Worm (Caenorhabditis elegans) whole organism, late embryonic: ENCODE results near the gene ZK682.7.

Experiments
- C08G9.2 ChIP-seq: sonication (generic microtip); optimal IDR thresholded peaks from 2 replicates; lab custom pipeline; 2016; ENCODE audit warnings: mild to moderate bottlenecking, missing genetic modification characterization, moderate library complexity, missing compliant biosample characterization
- C38D4.7 ChIP-seq: fragments of 200-800 bp; sonication (Bioruptor generic); optimal IDR thresholded peaks from 2 replicates; lab custom pipeline; 2018; ENCODE audit warnings: mild to moderate bottlenecking, missing genetic modification characterization, moderate library complexity, missing compliant biosample characterization
- F13H6.1 ChIP-seq: sonication (generic microtip); optimal IDR thresholded peaks from 2 replicates; lab custom pipeline; 2016; ENCODE audit warnings: missing genetic modification characterization, missing compliant biosample characterization
- K02D7.2 ChIP-seq: sonication (generic microtip); optimal IDR thresholded peaks from 2 replicates; lab custom pipeline; 2017; ENCODE audit warnings: mild to moderate bottlenecking, missing genetic modification characterization, missing compliant biosample characterization
- T23F11.4 ChIP-seq: fragments of 200-800 bp; sonication (Bioruptor generic); optimal IDR thresholded peaks from 2 replicates; lab custom pipeline; 2018; ENCODE audit warnings: mild to moderate bottlenecking, missing genetic modification characterization, missing compliant biosample characterization
- ama-1 ChIP-seq: fragments of 150-350 bp; optimal IDR thresholded peaks from 2 replicates; lab custom pipeline; 2014
- ceh-14 ChIP-seq: sonication (generic microtip); optimal IDR thresholded peaks from 2 replicates; lab custom pipeline; 2016; ENCODE audit warnings: missing genotype, missing genetic modification characterization, missing compliant biosample characterization
- ceh-18 ChIP-seq: sonication (generic microtip); optimal IDR thresholded peaks from 2 replicates; lab custom pipeline; 2016; ENCODE audit warnings: missing genetic modification characterization, missing compliant biosample characterization
- ceh-2 ChIP-seq: sonication (generic microtip); optimal IDR thresholded peaks from 2 replicates; lab custom pipeline; 2016; ENCODE audit warnings: missing genotype, missing genetic modification characterization, missing compliant biosample characterization
- ceh-31 ChIP-seq: sonication (generic microtip); optimal IDR thresholded peaks from 2 replicates; lab custom pipeline; 2016; ENCODE audit warnings: missing genetic modification characterization, missing compliant biosample characterization
- ceh-34 ChIP-seq: sonication (generic microtip); optimal IDR thresholded peaks from 2 replicates; lab custom pipeline; 2016; ENCODE audit warnings: mild to moderate bottlenecking, missing genetic modification characterization, missing compliant biosample characterization
- ceh-45 ChIP-seq: fragments of 200-800 bp; sonication (Bioruptor generic); IDR thresholded peaks from 2 replicates; pipeline ENCODE4 v1.3.6; 2022; ENCODE audit warnings: missing genetic modification reagents, missing genetic modification characterization, missing compliant biosample characterization
- ceh-48 ChIP-seq: sonication (generic microtip); optimal IDR thresholded peaks from 2 replicates; lab custom pipeline; 2016; ENCODE audit warnings: missing genetic modification characterization, inconsistent platforms, missing compliant biosample characterization
- ceh-9 ChIP-seq: sonication (generic microtip); optimal IDR thresholded peaks from 2 replicates; lab custom pipeline; 2016; ENCODE audit warnings: mild to moderate bottlenecking, missing genetic modification characterization, inconsistent platforms, missing compliant biosample characterization
- che-1 ChIP-seq: sonication (generic microtip); optimal IDR thresholded peaks from 2 replicates; lab custom pipeline; 2016; ENCODE audit warnings: mild to moderate bottlenecking, missing genetic modification characterization, missing compliant biosample characterization
- dve-1 ChIP-seq: sonication (generic microtip); optimal IDR thresholded peaks from 2 replicates; lab custom pipeline; 2017; ENCODE audit warnings: antibody characterized with exemption, mild to moderate bottlenecking, missing genetic modification characterization, missing compliant biosample characterization
- elt-2 ChIP-seq: sonication (generic microtip); optimal IDR thresholded peaks from 2 replicates; lab custom pipeline; 2016; ENCODE audit warnings: missing genetic modification reagents, missing genetic modification characterization, missing compliant biosample characterization
- eyg-1 ChIP-seq: sonication (generic microtip); optimal IDR thresholded peaks from 2 replicates; lab custom pipeline; 2016; ENCODE audit warnings: missing genotype, missing genetic modification characterization, missing compliant biosample characterization
- fax-1 ChIP-seq: sonication (generic microtip); optimal IDR thresholded peaks from 2 replicates; lab custom pipeline; 2016; ENCODE audit warnings: missing genotype, missing genetic modification characterization, missing compliant biosample characterization
- fkh-6 ChIP-seq: sonication (generic microtip); optimal IDR thresholded peaks from 2 replicates; lab custom pipeline; 2016; ENCODE audit warnings: missing genetic modification characterization, missing compliant biosample characterization
- gmeb-2 ChIP-seq: sonication (generic microtip); optimal IDR thresholded peaks from 2 replicates; lab custom pipeline; 2016; ENCODE audit warnings: missing genetic modification characterization, inconsistent platforms, missing compliant biosample characterization
- hlh-13 ChIP-seq: fragments of 200-800 bp; sonication (Bioruptor generic); optimal IDR thresholded peaks from 2 replicates; lab custom pipeline; 2018; ENCODE audit warnings: mild to moderate bottlenecking, missing genetic modification characterization, missing compliant biosample characterization
- hlh-30 ChIP-seq: sonication (generic microtip); optimal IDR thresholded peaks from 2 replicates; lab custom pipeline; 2017; ENCODE audit warnings: antibody characterized with exemption, missing genetic modification characterization, missing compliant biosample characterization; ENCODE audit not compliant: insufficient read depth
- hlh-6 ChIP-seq: sonication (generic microtip); optimal IDR thresholded peaks from 2 replicates; lab custom pipeline; 2016; ENCODE audit warnings: missing genotype, missing genetic modification characterization, missing compliant biosample characterization
- nfya-1 ChIP-seq: sonication (generic microtip); optimal IDR thresholded peaks from 2 replicates; lab custom pipeline; 2017; ENCODE audit warnings: missing genetic modification characterization, mild to moderate bottlenecking, missing compliant biosample characterization, antibody characterized with exemption, moderate library complexity
- nhr-11 ChIP-seq: fragments of 150-350 bp; optimal IDR thresholded peaks from 2 replicates; lab custom pipeline; 2014; ENCODE audit warnings: missing biosample characterization, missing genetic modification characterization
- nhr-232 ChIP-seq: sonication (generic microtip); optimal IDR thresholded peaks from 2 replicates; lab custom pipeline; 2016; ENCODE audit warnings: missing genetic modification characterization, missing compliant biosample characterization
- npax-4 ChIP-seq: sonication (generic microtip); optimal IDR thresholded peaks from 2 replicates; lab custom pipeline; 2016; ENCODE audit warnings: missing genetic modification characterization, missing compliant biosample characterization
- pag-3 ChIP-seq: sonication (generic microtip); optimal IDR thresholded peaks from 2 replicates; lab custom pipeline; 2016; ENCODE audit warnings: missing compliant biosample characterization, missing genetic modification characterization, borderline replicate concordance
- pat-9 ChIP-seq: fragments of 200-800 bp; sonication (Bioruptor generic); optimal IDR thresholded peaks from 2 replicates; lab custom pipeline; 2018; ENCODE audit warnings: mild to moderate bottlenecking, missing genetic modification characterization, moderate library complexity, missing compliant biosample characterization
- pha-4 ChIP-seq: fragments of 150-350 bp; optimal IDR thresholded peaks from 2 replicates; lab custom pipeline; 2018; ENCODE audit warnings: missing biosample characterization, missing genetic modification reagents, missing genetic modification characterization
- pqm-1 ChIP-seq: sonication (generic microtip); optimal IDR thresholded peaks from 2 replicates; lab custom pipeline; 2016; ENCODE audit warnings: missing genetic modification characterization, missing compliant biosample characterization
- ref-2 ChIP-seq: sonication (generic microtip); optimal IDR thresholded peaks from 2 replicates; lab custom pipeline; 2016; ENCODE audit warnings: missing genetic modification characterization, missing compliant biosample characterization
- sdc-2 ChIP-seq: sonication (generic microtip); optimal IDR thresholded peaks from 2 replicates; lab custom pipeline; 2016; ENCODE audit warnings: missing genotype, missing genetic modification characterization, missing compliant biosample characterization
- sox-2 ChIP-seq: fragments of 200-800 bp; sonication (Bioruptor generic); IDR thresholded peaks from 2 replicates; pipeline ENCODE4 v1.3.6; 2022; ENCODE audit warnings: missing genetic modification reagents, missing genetic modification characterization, missing compliant biosample characterization
- sox-4 ChIP-seq: sonication (generic microtip); optimal IDR thresholded peaks from 2 replicates; lab custom pipeline; 2017; ENCODE audit warnings: mild to moderate bottlenecking, missing genetic modification characterization, inconsistent platforms, missing compliant biosample characterization
- tbx-2 ChIP-seq: sonication (generic microtip); optimal IDR thresholded peaks from 2 replicates; lab custom pipeline; 2016; ENCODE audit warnings: missing genetic modification characterization, missing compliant biosample characterization
- ttx-3 ChIP-seq: sonication (generic microtip); optimal IDR thresholded peaks from 2 replicates; lab custom pipeline; 2016; ENCODE audit warnings: missing genetic modification reagents, missing genetic modification characterization, missing compliant biosample characterization
- unc-42 ChIP-seq: sonication (generic microtip); optimal IDR thresholded peaks from 2 replicates; lab custom pipeline; 2016; ENCODE audit warnings: missing genotype, missing genetic modification characterization, missing compliant biosample characterization
- ztf-16 ChIP-seq: sonication (generic microtip); optimal IDR thresholded peaks from 2 replicates; lab custom pipeline; 2017; ENCODE audit warnings: missing genetic modification characterization, missing compliant biosample characterization

ZK682.7 gene

DNA sequence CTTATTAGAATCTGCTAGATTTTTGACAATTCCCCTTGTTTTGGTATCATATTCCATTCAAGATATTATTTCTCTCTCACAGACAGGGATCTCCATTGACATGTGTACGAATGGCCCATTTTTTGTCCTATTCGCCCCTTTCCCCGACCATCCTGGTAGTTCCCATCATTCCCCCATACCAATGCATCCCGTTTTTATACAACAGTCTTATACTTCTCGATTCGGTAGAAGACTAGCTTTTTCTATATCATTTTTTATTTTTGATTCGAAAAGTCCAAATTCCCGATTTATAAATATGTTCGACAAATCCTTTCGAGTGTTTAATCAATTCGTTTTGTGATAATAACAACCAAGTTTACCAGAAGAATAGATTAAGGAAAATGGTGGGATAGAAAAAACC, 34.9 kb upstream of the ZK682.7 start:
- TF ChIP-seq nhr-232, result no peak
- no peak for TF ChIP-seq sox-4 (tag; lab: Kevin White, UChicago)
- no peak for TF ChIP-seq F13H6.1
- no peak for TF ChIP-seq pha-4
- no peak for TF ChIP-seq C38D4.7
- no peak for TF ChIP-seq ztf-16 (tag; lab: Kevin White, UChicago)
- no peak for TF ChIP-seq ama-1

DNA sequence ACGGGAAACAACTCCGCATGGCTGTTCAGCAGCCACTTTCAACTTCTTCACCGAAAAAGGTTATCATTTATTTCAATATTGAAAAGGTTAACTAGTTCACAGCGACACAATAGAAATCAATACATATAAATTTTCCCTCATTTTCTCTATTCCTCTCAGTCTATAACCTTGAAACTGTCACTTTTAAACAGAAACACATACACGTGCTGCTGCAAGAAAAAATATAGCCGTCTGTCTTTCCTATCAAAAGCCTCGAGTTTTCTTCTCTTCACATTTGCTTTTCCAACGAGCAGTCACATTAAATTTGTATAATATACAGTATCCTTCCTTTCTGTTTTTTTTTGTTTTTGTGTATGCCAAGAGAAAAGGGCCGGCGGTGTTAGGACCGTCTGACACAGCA, 32.2 kb upstream of the ZK682.7 start:
- TF ChIP-seq hlh-6 (tag; lab: Kevin White, UChicago) (no peak), hlh-13 (GFP tag; lab: Kevin White, UChicago) (no peak), ceh-2 (tag; lab: Kevin White, UChicago) (no peak), ceh-31 (no peak)

DNA sequence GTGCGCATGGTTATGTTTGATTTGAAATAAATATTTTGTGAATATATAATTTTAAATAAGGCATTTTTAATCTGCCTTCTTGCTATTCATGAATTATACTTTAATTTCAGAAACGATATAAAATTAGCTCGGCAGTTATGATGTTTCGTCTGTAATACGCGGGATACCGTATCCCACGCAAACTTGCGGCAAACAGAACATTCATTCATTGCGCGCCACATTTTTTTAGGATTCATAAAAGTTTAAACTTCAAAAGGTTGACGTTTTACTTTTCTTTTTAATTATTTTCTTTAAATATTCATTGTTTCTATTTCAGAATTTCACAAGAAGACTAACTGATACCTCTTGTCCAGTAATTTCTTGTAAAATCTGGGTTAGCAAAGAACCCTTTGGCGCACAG, 30.9 kb upstream of the ZK682.7 start, which contains the start of gene tag-153:
Gene tag-153 (plus strand): TSS at position 200 of the 400 bp plus-strand sequence.
- TF ChIP-seq eyg-1 (tag; lab: Kevin White, UChicago) (no peak), pha-4 (no peak)
- TF ChIP-seq, all 69 proteins: peak for 0

DNA sequence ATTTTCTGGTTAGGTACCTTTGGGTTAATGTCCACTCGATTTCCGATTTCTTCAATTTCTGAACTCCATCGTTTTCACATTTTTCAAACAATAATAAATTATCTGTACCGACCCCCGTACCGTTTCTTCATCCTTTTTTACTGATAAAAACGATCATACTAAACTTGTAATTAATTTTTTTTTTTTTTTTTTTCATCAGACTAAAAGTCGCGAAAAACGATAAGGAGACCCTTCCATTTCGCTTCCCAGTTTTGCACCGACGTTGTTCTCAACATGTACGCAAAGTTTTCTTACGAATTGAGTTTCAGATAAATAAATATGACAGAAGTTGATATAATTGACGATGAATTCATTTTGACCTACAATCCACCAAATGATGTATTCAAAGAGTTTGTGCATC, 29.2 kb upstream of the ZK682.7 start, which contains the start of gene F44A2.7:
Gene F44A2.7 (plus strand): TSS at position 301 of the 400 bp plus-strand sequence.
- TF ChIP-seq hlh-30, result no peak
- no peak for TF ChIP-seq npax-4 (tag; lab: Kevin White, UChicago)
- TF ChIP-seq pha-4, result no peak
- TF ChIP-seq sox-4 (tag; lab: Kevin White, UChicago), result no peak
- TF ChIP-seq pqm-1 (tag; lab: Kevin White, UChicago), result no peak
- no peak for TF ChIP-seq tbx-2 (tag; lab: Kevin White, UChicago)
- TF ChIP-seq, all 69 proteins: peak for 0

DNA sequence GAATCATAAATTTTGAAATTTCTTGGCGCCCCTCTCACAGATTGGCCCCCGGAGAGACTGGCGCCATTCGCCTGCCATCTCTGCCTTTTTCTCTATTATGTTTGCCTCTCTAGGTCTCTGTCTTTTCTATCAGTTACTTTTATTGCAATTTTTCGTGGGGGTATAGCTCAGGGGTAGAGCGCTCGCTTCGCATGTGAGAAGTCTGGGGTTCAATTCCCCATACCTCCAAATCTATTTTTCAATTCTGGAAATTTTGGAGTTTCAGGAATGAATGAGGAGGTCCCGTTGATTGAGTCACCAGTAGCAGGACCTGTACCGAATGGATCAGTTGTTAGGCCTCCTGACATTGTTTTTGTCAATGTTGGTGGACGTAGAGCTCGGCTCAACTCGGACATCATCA, 26.1 kb upstream of the ZK682.7 start, which contains the start of gene kvs-3:
Gene kvs-3 (plus strand): TSS at position 266 of the 400 bp plus-strand sequence.
- peak; percentile 61 for TF ChIP-seq pqm-1 (tag; lab: Kevin White, UChicago)
- peak; percentile 16 for TF ChIP-seq hlh-6 (tag; lab: Kevin White, UChicago)
- TF ChIP-seq K02D7.2 (tag; lab: Kevin White, UChicago), result no peak
- TF ChIP-seq fax-1 (tag; lab: Kevin White, UChicago), result no peak
- no peak for TF ChIP-seq nhr-11
- TF ChIP-seq gmeb-2 (tag; lab: Kevin White, UChicago), result peak; percentile 33
- TF ChIP-seq F13H6.1, result peak; percentile 44
- peak; percentile 38 for TF ChIP-seq ref-2 (tag; lab: Kevin White, UChicago)
- TF ChIP-seq pag-3, result no peak
- TF ChIP-seq fkh-6 (tag; lab: Kevin White, UChicago), result peak; percentile 32
- TF ChIP-seq ceh-31, result peak; percentile 19
- peak; percentile 48 for TF ChIP-seq ceh-14 (tag; lab: Kevin White, UChicago)
- TF ChIP-seq hlh-13 (GFP tag; lab: Kevin White, UChicago), result peak; percentile 13
- TF ChIP-seq T23F11.4 (GFP tag; lab: Kevin White, UChicago), result no peak
- TF ChIP-seq npax-4 (tag; lab: Kevin White, UChicago), result no peak
- TF ChIP-seq ceh-9 (tag; lab: Kevin White, UChicago), result peak; percentile 17
- TF ChIP-seq sdc-2, result peak; percentile 54
- no peak for TF ChIP-seq eyg-1 (tag; lab: Kevin White, UChicago)
- TF ChIP-seq pat-9 (tag; lab: Kevin White, UChicago), result peak; percentile 43
- no peak for TF ChIP-seq unc-42 (tag; lab: Kevin White, UChicago)
- peak; percentile 35; the same call in 1 of the 2 replicates for TF ChIP-seq ceh-45 (GFP tag; lab: Robert Waterston, UW)
- TF ChIP-seq sox-2 (GFP tag; lab: Robert Waterston, UW), result no peak
- TF ChIP-seq sox-4 (tag; lab: Kevin White, UChicago), result peak; percentile 62
- TF ChIP-seq dve-1 (tag; lab: Kevin White, UChicago), result peak; percentile 19
- no peak for TF ChIP-seq ceh-48 (tag; lab: Kevin White, UChicago)
- peak; percentile 49 for TF ChIP-seq C38D4.7
- TF ChIP-seq elt-2 (tag; lab: Kevin White, UChicago), result peak; percentile 34
- peak; percentile 50 for TF ChIP-seq C08G9.2
- TF ChIP-seq ceh-34 (tag; lab: Kevin White, UChicago), result peak; percentile 3
- peak; percentile 55 for TF ChIP-seq ceh-18 (tag; lab: Kevin White, UChicago)
- TF ChIP-seq che-1, result peak; percentile 20
- TF ChIP-seq tbx-2 (tag; lab: Kevin White, UChicago), result peak; percentile 0
- TF ChIP-seq nfya-1 (tag; lab: Kevin White, UChicago), result peak; percentile 32
- no peak for TF ChIP-seq ttx-3 (tag; lab: Kevin White, UChicago)
